Fruit fly (Drosophila melanogaster): ENCODE data around the gene CG11626.
A peak's percentile ranks its signal among the peaks of the same experiment; 100 is the strongest.

CG11626 gene

dm6 chr3R:19403096-19403515, 5.6 kb upstream of the CG11626 start, which contains the start of the genes Ino80 and Aptx (continued):
- TF ChIP-seq nerfin-1 (tag; optimal IDR thresholded peaks at IDR 0.05) (no peak), CG7839 (tag; optimal IDR thresholded peaks at IDR 0.05) (peak; percentile 94)

DNA sequence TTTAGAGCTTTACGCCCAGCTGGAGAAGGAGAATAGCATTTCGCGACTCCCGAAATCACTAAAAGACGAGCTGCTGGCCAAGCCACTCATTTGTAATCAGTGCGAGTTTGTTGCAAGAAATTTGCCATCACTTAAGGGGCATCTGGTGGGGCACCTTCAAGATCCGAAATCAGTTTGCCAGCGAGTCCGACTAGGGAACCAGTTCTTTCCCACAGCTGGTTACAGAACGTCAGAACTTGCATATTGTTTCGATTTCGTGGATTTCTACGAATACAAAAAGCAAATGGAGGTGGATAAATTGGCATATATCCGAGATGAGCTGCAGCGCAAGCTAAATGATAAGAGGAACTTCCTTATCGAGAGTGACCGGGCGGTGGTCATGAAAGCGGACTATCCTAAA, 4.4 kb upstream of the CG11626 start:
- TF ChIP-seq bbx (GFP tag; IDR thresholded peaks at IDR 0.05; ENCODE audit: partially characterized antibody) (0 out of 2 replicates have a peak, but pooled peaks have one; percentile 23), CG15514 (GFP tag; optimal IDR thresholded peaks at IDR 0.05) (peak; percentile 98), Sry-β (GFP tag; optimal IDR thresholded peaks at IDR 0.05) (peak; percentile 24), NC2α (GFP tag; optimal IDR thresholded peaks at IDR 0.05) (no peak), Dll (GFP tag; IDR thresholded peaks at IDR 0.05; ENCODE audit: partially characterized antibody) (0 out of 4 replicates have a peak, but pooled peaks have one; percentile 35), C15 (GFP tag; IDR thresholded peaks at IDR 0.05) (no peak), CG2199 (GFP tag; IDR thresholded peaks at IDR 0.05) (0 out of 3 replicates have a peak, but pooled peaks have one; percentile 17), MBD-R2 (GFP tag; IDR thresholded peaks at IDR 0.05) (peak; percentile 63), Dip3 (GFP tag; optimal IDR thresholded peaks at IDR 0.05) (no peak), knrl (GFP tag; IDR thresholded peaks at IDR 0.05; ENCODE audit: partially characterized antibody) (peak; percentile 25; the same call in 1 of the 3 replicates), pzg (GFP tag; optimal IDR thresholded peaks at IDR 0.05) (peak; percentile 16), phol (tag; optimal IDR thresholded peaks at IDR 0.05) (no peak), CG6175 (GFP tag; IDR thresholded peaks at IDR 0.05) (peak; percentile 66; the same call in 2 of the 3 replicates), CG32772 (GFP tag; IDR thresholded peaks at IDR 0.05) (no peak), run (tag; optimal IDR thresholded peaks at IDR 0.05) (no peak), CG14014 (GFP tag; IDR thresholded peaks at IDR 0.05) (no peak), Sry-δ (GFP tag; optimal IDR thresholded peaks at IDR 0.05) (peak; percentile 6), stwl (tag; optimal IDR thresholded peaks at IDR 0.05) (peak; percentile 42), CG6689 (GFP tag; IDR thresholded peaks at IDR 0.05) (peak; percentile 36; the same call in 1 of the 2 replicates), CG13287 (GFP tag; IDR thresholded peaks at IDR 0.05; ENCODE audit: partially characterized antibody) (peak; percentile 15; the same call in 1 of the 2 replicates), zen2 (GFP tag; IDR thresholded peaks at IDR 0.05; ENCODE audit: partially characterized antibody) (0 out of 3 replicates have a peak, but pooled peaks have one; percentile 22), ssp (GFP tag; IDR thresholded peaks at IDR 0.05) (no peak), Scr (GFP tag; IDR thresholded peaks at IDR 0.05; ENCODE audit: partially characterized antibody) (peak; percentile 34), lmd (GFP tag; IDR thresholded peaks at IDR 0.05) (no peak), CG32767 (GFP tag; IDR thresholded peaks at IDR 0.05) (no peak), sna (GFP tag; IDR thresholded peaks at IDR 0.05; ENCODE audit: partially characterized antibody) (peak; percentile 48; the same call in 1 of the 2 replicates)

DNA sequence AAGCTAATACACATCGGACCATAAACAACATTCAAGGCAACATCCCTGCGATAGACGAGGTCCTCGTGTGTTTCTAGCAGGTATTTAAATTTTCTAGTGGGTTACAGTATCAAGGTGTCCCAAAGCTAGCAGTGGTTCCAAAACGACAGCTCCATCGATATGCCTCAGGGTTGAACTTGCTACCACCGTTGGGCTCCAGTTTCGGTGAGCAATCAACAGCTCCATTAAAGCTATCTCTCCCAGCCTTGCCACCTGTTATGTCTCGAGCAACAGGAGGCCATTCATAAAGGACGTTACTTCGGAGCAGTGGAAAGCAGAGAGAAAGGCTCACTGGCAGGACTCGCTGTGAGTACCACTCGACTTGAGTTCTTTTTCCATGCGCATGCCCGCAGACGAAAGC, 1.8 kb upstream of the CG11626 start:
- TF ChIP-seq CG15073 (GFP tag; optimal IDR thresholded peaks at IDR 0.05) (no peak), CG17568 (GFP tag; optimal IDR thresholded peaks at IDR 0.05) (no peak), CHES-1-like (GFP tag; optimal IDR thresholded peaks at IDR 0.05) (no peak), gce (GFP tag; IDR thresholded peaks at IDR 0.05) (no peak), caup (GFP tag; optimal IDR thresholded peaks at IDR 0.05; ENCODE audit: severe bottlenecking) (no peak), gro (GFP tag; optimal IDR thresholded peaks at IDR 0.05) (no peak), CG13894 (tag; optimal IDR thresholded peaks at IDR 0.05) (peak; percentile 56), CG17186 (GFP tag; optimal IDR thresholded peaks at IDR 0.05) (no peak), Gug (GFP tag; IDR thresholded peaks at IDR 0.05) (no peak), abd-A (tag; optimal IDR thresholded peaks at IDR 0.05) (peak; percentile 87), CG3726 (GFP tag; IDR thresholded peaks at IDR 0.05) (no peak), CG30431 (GFP tag; optimal IDR thresholded peaks at IDR 0.05) (no peak), CG31224 (GFP tag; IDR thresholded peaks at IDR 0.05) (0 out of 2 replicates have a peak, but pooled peaks have one; percentile 20), Myb (GFP tag; optimal IDR thresholded peaks at IDR 0.05) (no peak), Spps (tag; optimal IDR thresholded peaks at IDR 0.05) (no peak), phol (tag; optimal IDR thresholded peaks at IDR 0.05) (no peak), ewg (GFP tag; optimal IDR thresholded peaks at IDR 0.05) (peak; percentile 18), Eip74EF (GFP tag; optimal IDR thresholded peaks at IDR 0.05) (no peak), CG4707 (GFP tag; optimal IDR thresholded peaks at IDR 0.05) (no peak), Lpt (GFP tag; optimal IDR thresholded peaks at IDR 0.05) (no peak), z (GFP tag; IDR thresholded peaks at IDR 0.05) (peak; percentile 89)
